Fruit fly (Drosophila melanogaster) whole organism, embryonic: ENCODE data around the gene CG5521.

Source experiments
- Abd-B ChIP-seq: fragments of 200-800 bp; sonication (Bioruptor generic); optimal IDR thresholded peaks from 2 replicates; lab custom pipeline; 2018; ENCODE audit warnings: missing biosample characterization, mild to moderate bottlenecking, missing genetic modification characterization, moderate library complexity
- Atf3 ChIP-seq: fragments of 200-800 bp; sonication (Bioruptor generic); optimal IDR thresholded peaks from 3 replicates; lab custom pipeline; 2016; ENCODE audit warnings: missing biosample characterization, missing genetic modification characterization
- BtbVII ChIP-seq: fragments of 200-800 bp; sonication (Bioruptor generic); optimal IDR thresholded peaks from 3 replicates; lab custom pipeline; 2017; ENCODE audit warnings: missing biosample characterization, mild to moderate bottlenecking, missing genetic modification characterization
- CG10147 ChIP-seq: fragments of 200-800 bp; sonication (Bioruptor generic); optimal IDR thresholded peaks from 2 replicates; lab custom pipeline; 2019; ENCODE audit warnings: missing biosample characterization, mild to moderate bottlenecking, missing genetic modification characterization, moderate library complexity
- CG12104 ChIP-seq: fragments of 200-800 bp; sonication (Bioruptor generic); optimal IDR thresholded peaks from 3 replicates; lab custom pipeline; 2016; ENCODE audit warnings: missing biosample characterization, missing genetic modification characterization
- CG13775 ChIP-seq: fragments of 200-800 bp; sonication (Bioruptor generic); optimal IDR thresholded peaks from 3 replicates; lab custom pipeline; 2017; ENCODE audit warnings: missing biosample characterization, mild to moderate bottlenecking, missing genetic modification characterization
- CG13894 ChIP-seq: fragments of 200-800 bp; sonication (Bioruptor generic); optimal IDR thresholded peaks from 3 replicates; lab custom pipeline; 2018; ENCODE audit warnings: missing biosample characterization, mild to moderate bottlenecking, missing genetic modification characterization, moderate library complexity
- CG1529 ChIP-seq: fragments of 200-800 bp; sonication (Bioruptor generic); optimal IDR thresholded peaks from 3 replicates; lab custom pipeline; 2018; ENCODE audit warnings: missing biosample characterization, missing genetic modification characterization
- CG17385 ChIP-seq: fragments of 200-800 bp; sonication (Bioruptor generic); optimal IDR thresholded peaks from 3 replicates; lab custom pipeline; 2018; ENCODE audit warnings: missing biosample characterization, mild to moderate bottlenecking, missing genetic modification characterization
- CG2678 ChIP-seq: fragments of 200-800 bp; sonication (Bioruptor generic); optimal IDR thresholded peaks from 3 replicates; lab custom pipeline; 2019; ENCODE audit warnings: missing biosample characterization, mild to moderate bottlenecking, missing genetic modification characterization, moderate library complexity
- CG31441 ChIP-seq: fragments of 200-800 bp; sonication (Bioruptor generic); IDR thresholded peaks from 2 replicates; pipeline ENCODE4 v1.3.6; 2022; ENCODE audit warnings: missing biosample characterization, missing genetic modification characterization
- CG32532 ChIP-seq: fragments of 200-800 bp; sonication (Bioruptor generic); IDR thresholded peaks from 2 replicates; pipeline ENCODE4 v1.3.6; 2022; ENCODE audit warnings: missing biosample characterization, missing genetic modification characterization
- CG34376 ChIP-seq: fragments of 200-800 bp; sonication (Bioruptor generic); optimal IDR thresholded peaks from 2 replicates; lab custom pipeline; 2018; ENCODE audit warnings: missing biosample characterization, mild to moderate bottlenecking, missing genetic modification characterization
- CG4360 ChIP-seq: fragments of 200-800 bp; sonication (Bioruptor generic); IDR thresholded peaks from 2 replicates; pipeline ENCODE4 v1.3.6; 2022; ENCODE audit warnings: missing biosample characterization, missing genetic modification characterization
- CG8359 ChIP-seq: fragments of 200-800 bp; sonication (Bioruptor generic); optimal IDR thresholded peaks from 2 replicates; lab custom pipeline; 2017; ENCODE audit warnings: missing biosample characterization, mild to moderate bottlenecking, missing genetic modification characterization, borderline replicate concordance
- Dek ChIP-seq: fragments of 200-800 bp; sonication (Bioruptor generic); optimal IDR thresholded peaks from 3 replicates; lab custom pipeline; 2019; ENCODE audit warnings: missing biosample characterization, mild to moderate bottlenecking, missing genetic modification characterization, moderate library complexity
- Doc2 ChIP-seq: fragments of 200-800 bp; sonication (Bioruptor generic); IDR thresholded peaks from 2 replicates; pipeline ENCODE4 v1.3.6; 2022; ENCODE audit warnings: missing biosample characterization, missing genetic modification characterization
- Drgx ChIP-seq: fragments of 200-800 bp; sonication (Bioruptor generic); IDR thresholded peaks from 2 replicates; pipeline ENCODE4 v1.3.6; 2022; ENCODE audit warnings: missing biosample characterization, missing genetic modification characterization
- Ets97D ChIP-seq: fragments of 200-800 bp; sonication (Bioruptor generic); optimal IDR thresholded peaks from 3 replicates; lab custom pipeline; 2016; ENCODE audit warnings: missing biosample characterization, missing genetic modification characterization
- Gug ChIP-seq: fragments of 200-800 bp; sonication (Bioruptor generic); IDR thresholded peaks from 4 replicates; pipeline ENCODE4 v1.3.6; 2022; ENCODE audit warnings: missing biosample characterization, missing genetic modification characterization
- HLH54F ChIP-seq: fragments of 200-800 bp; sonication (Bioruptor generic); optimal IDR thresholded peaks from 3 replicates; lab custom pipeline; 2016; ENCODE audit warnings: missing biosample characterization, missing genetic modification characterization
- HmgZ ChIP-seq: fragments of 200-800 bp; sonication (Bioruptor generic); optimal IDR thresholded peaks from 2 replicates; lab custom pipeline; 2018; ENCODE audit warnings: missing biosample characterization, mild to moderate bottlenecking, missing genetic modification characterization
- Lhr ChIP-seq: fragments of 200-800 bp; sonication (Bioruptor generic); optimal IDR thresholded peaks from 3 replicates; lab custom pipeline; 2017; ENCODE audit warnings: mild to moderate bottlenecking, missing biosample characterization, missing genetic modification reagents, missing genetic modification characterization
- MTF-1 ChIP-seq: fragments of 200-800 bp; sonication (Bioruptor generic); optimal IDR thresholded peaks from 2 replicates; lab custom pipeline; 2018; ENCODE audit warnings: missing biosample characterization, mild to moderate bottlenecking, missing genetic modification characterization, borderline replicate concordance
- Mad ChIP-seq: fragments of 200-800 bp; sonication (Bioruptor generic); optimal IDR thresholded peaks from 2 replicates; lab custom pipeline; 2016; ENCODE audit warnings: missing biosample characterization, missing genetic modification characterization
- Oli ChIP-seq: fragments of 200-800 bp; sonication (Bioruptor generic); optimal IDR thresholded peaks from 2 replicates; lab custom pipeline; 2018; ENCODE audit warnings: missing biosample characterization, mild to moderate bottlenecking, missing genetic modification characterization, moderate library complexity
- Pdp1 ChIP-seq, 2 experiments: fragments of 200-800 bp; sonication (Bioruptor generic); optimal IDR thresholded peaks; 3 replicates each; lab custom pipeline; 2016; ENCODE audit warnings: missing biosample characterization in 2 of 2, missing genetic modification characterization in 2 of 2, mild to moderate bottlenecking in 1 of 2, moderate library complexity in 1 of 2
- Rfx ChIP-seq: fragments of 200-800 bp; sonication (Bioruptor generic); IDR thresholded peaks from 2 replicates; pipeline ENCODE4 v1.3.6; 2022; ENCODE audit warnings: missing biosample characterization, missing genetic modification characterization
- Sox102F ChIP-seq: fragments of 200-800 bp; sonication (Bioruptor generic); optimal IDR thresholded peaks from 2 replicates; lab custom pipeline; 2018; ENCODE audit warnings: missing biosample characterization, mild to moderate bottlenecking, missing genetic modification characterization, moderate library complexity
- Spps ChIP-seq: fragments of 200-800 bp; sonication (Bioruptor generic); optimal IDR thresholded peaks from 2 replicates; lab custom pipeline; 2018; ENCODE audit warnings: missing biosample characterization, mild to moderate bottlenecking, missing genetic modification characterization
- Ssrp ChIP-seq: fragments of 200-800 bp; sonication (Bioruptor generic); optimal IDR thresholded peaks from 2 replicates; lab custom pipeline; 2018; ENCODE audit warnings: missing biosample characterization, mild to moderate bottlenecking, missing genetic modification characterization, moderate library complexity
- TFAM ChIP-seq: fragments of 200-800 bp; sonication (Bioruptor generic); optimal IDR thresholded peaks from 2 replicates; lab custom pipeline; 2017; ENCODE audit warnings: missing biosample characterization, missing genetic modification characterization, inconsistent platforms
- YL-1 ChIP-seq: fragments of 200-800 bp; sonication (Bioruptor generic); optimal IDR thresholded peaks from 3 replicates; lab custom pipeline; 2017; ENCODE audit warnings: missing biosample characterization, mild to moderate bottlenecking, missing genetic modification characterization
- cg ChIP-seq: fragments of 200-800 bp; sonication (Bioruptor generic); optimal IDR thresholded peaks from 3 replicates; lab custom pipeline; 2019; ENCODE audit warnings: missing biosample characterization, mild to moderate bottlenecking, missing genetic modification characterization, moderate library complexity
- en ChIP-seq: fragments of 200-800 bp; sonication (Bioruptor generic); optimal IDR thresholded peaks from 2 replicates; lab custom pipeline; 2016; ENCODE audit warnings: missing biosample characterization, missing genetic modification characterization
- fd3F ChIP-seq: fragments of 200-800 bp; sonication (Bioruptor generic); optimal IDR thresholded peaks from 2 replicates; lab custom pipeline; 2018; ENCODE audit warnings: missing biosample characterization, mild to moderate bottlenecking, missing genetic modification characterization, moderate library complexity
- ftz-f1 ChIP-seq: fragments of 200-800 bp; sonication (Bioruptor generic); optimal IDR thresholded peaks from 2 replicates; lab custom pipeline; 2016; ENCODE audit warnings: missing biosample characterization, missing genetic modification characterization
- jumu ChIP-seq: fragments of 200-800 bp; sonication (Bioruptor generic); optimal IDR thresholded peaks from 3 replicates; lab custom pipeline; 2016; ENCODE audit warnings: missing biosample characterization, missing genetic modification characterization
- ken ChIP-seq: fragments of 200-800 bp; sonication (Bioruptor generic); IDR thresholded peaks from 3 replicates; pipeline ENCODE4 v1.3.6; 2022; ENCODE audit warnings: missing biosample characterization, missing genetic modification characterization
- mirr ChIP-seq: fragments of 200-800 bp; sonication (Bioruptor generic); optimal IDR thresholded peaks from 3 replicates; lab custom pipeline; 2018; ENCODE audit warnings: missing biosample characterization, mild to moderate bottlenecking, missing genetic modification characterization
- nmo ChIP-seq: fragments of 200-800 bp; sonication (Bioruptor generic); optimal IDR thresholded peaks from 2 replicates; lab custom pipeline; 2018; ENCODE audit warnings: missing biosample characterization, mild to moderate bottlenecking, missing genetic modification characterization, moderate library complexity
- pb ChIP-seq: fragments of 200-800 bp; sonication (Bioruptor generic); optimal IDR thresholded peaks from 3 replicates; lab custom pipeline; 2016; ENCODE audit warnings: missing biosample characterization, missing genetic modification characterization
- peb ChIP-seq: fragments of 200-800 bp; sonication (Bioruptor generic); IDR thresholded peaks from 2 replicates; pipeline ENCODE4 v1.3.6; 2022; ENCODE audit warnings: missing biosample characterization, missing genetic modification characterization
- pfk ChIP-seq: fragments of 200-800 bp; sonication (Bioruptor generic); optimal IDR thresholded peaks from 2 replicates; lab custom pipeline; 2018; ENCODE audit warnings: missing biosample characterization, mild to moderate bottlenecking, missing genetic modification characterization, moderate library complexity
- pho ChIP-seq: fragments of 200-800 bp; sonication (Bioruptor generic); optimal IDR thresholded peaks from 2 replicates; lab custom pipeline; 2016; ENCODE audit warnings: missing biosample characterization, missing genetic modification characterization
- prd ChIP-seq, 3 experiments: fragments of >200 bp in 2 of 3; fragments of 200-800 bp in 1 of 3; sonication (Bioruptor generic) in 1 of 3; optimal IDR thresholded peaks in 2 of 3; IDR thresholded peaks in 1 of 3; 2 replicates in 2 of 3; 3 replicates in 1 of 3; pipeline versions ENCODE4 v1.3.6 to Lab custom; 2017 to 2022; ENCODE audit warnings: missing biosample characterization in 1 of 3, missing genetic modification characterization in 1 of 3
- repo ChIP-seq: fragments of 200-800 bp; sonication (Bioruptor generic); optimal IDR thresholded peaks from 2 replicates; lab custom pipeline; 2016; ENCODE audit warnings: missing biosample characterization, missing genetic modification characterization
- sna ChIP-seq: fragments of 200-800 bp; sonication (Bioruptor generic); IDR thresholded peaks from 2 replicates; pipeline ENCODE4 v1.3.6; 2022; ENCODE audit warnings: missing biosample characterization, missing genetic modification characterization; ENCODE audit not compliant: partially characterized antibody
- sr ChIP-seq: fragments of 200-800 bp; sonication (Bioruptor generic); IDR thresholded peaks from 3 replicates; pipeline ENCODE4 v1.3.6; 2022; ENCODE audit warnings: missing biosample characterization, missing genetic modification characterization
- usp ChIP-seq: fragments of >200 bp; optimal IDR thresholded peaks from 2 replicates; lab custom pipeline; 2017; ENCODE audit warnings: missing biosample characterization, missing genetic modification characterization
- zfh2 ChIP-seq: fragments of 200-800 bp; sonication (Bioruptor generic); optimal IDR thresholded peaks from 2 replicates; lab custom pipeline; 2016; ENCODE audit warnings: missing biosample characterization, missing genetic modification characterization

CG5521 gene

DNA sequence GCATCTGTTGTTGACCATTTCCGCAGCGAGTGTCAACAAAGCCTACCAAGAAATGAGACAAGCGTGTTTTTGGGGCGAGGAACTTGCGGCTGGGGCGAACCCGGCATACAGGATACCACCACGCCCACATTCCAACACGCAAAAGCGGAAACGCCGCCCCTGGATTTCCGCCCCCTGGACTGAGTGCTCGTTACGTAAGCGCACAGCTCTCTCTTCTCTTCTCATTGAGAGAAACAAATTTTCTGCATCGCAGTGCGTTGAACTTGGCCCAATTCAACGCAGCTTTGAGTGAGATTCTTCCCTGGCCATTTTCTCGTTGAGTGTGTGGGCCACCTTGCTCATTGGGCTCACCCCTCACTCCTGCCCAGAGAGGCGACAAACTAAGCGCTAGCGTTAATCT lies 6.2 kb upstream of the CG5521 start (continued):
- TF ChIP-seq jumu (no peak), CG32532 (GFP tag; lab: Robert Waterston, UW) (no peak), Mad (GFP tag; lab: Kevin White, UChicago) (no peak), sr (GFP tag; lab: Robert Waterston, UW) (no peak), nmo (GFP tag; lab: Kevin White, UChicago) (no peak), Rfx (no peak), CG8359 (no peak), BtbVII (GFP tag; lab: Kevin White, UChicago) (no peak), repo (GFP tag; lab: Kevin White, UChicago) (no peak), CG1529 (no peak), CG4360 (GFP tag; lab: Robert Waterston, UW) (no peak), Dek (tag; lab: Kevin White, UChicago) (no peak), pfk (no peak), mirr (GFP tag; lab: Kevin White, UChicago) (peak; percentile 43), Doc2 (GFP tag; lab: Robert Waterston, UW) (no peak), Spps (tag; lab: Kevin White, UChicago) (no peak), pb (no peak), Sox102F (no peak), CG34376 (GFP tag; lab: Kevin White, UChicago) (peak; percentile 0), zfh2 (GFP tag; lab: Kevin White, UChicago) (no peak), Gug (GFP tag; lab: Robert Waterston, UW) (no peak), CG12104 (GFP tag; lab: Kevin White, UChicago) (no peak), pho (GFP tag; lab: Kevin White, UChicago) (no peak), ken (GFP tag; lab: Robert Waterston, UW) (no peak), ftz-f1 (GFP tag; lab: Kevin White, UChicago) (no peak), TFAM (GFP tag; lab: Kevin White, UChicago) (no peak), cg (GFP tag; lab: Kevin White, UChicago) (no peak), fd3F (no peak), CG2678 (no peak), CG31441 (GFP tag; lab: Robert Waterston, UW) (no peak), Pdp1 (GFP tag; optimal IDR thresholded peaks at IDR 0.05; lab: Kevin White, UChicago) (peak in 1 of 2 experiments; percentile 91), HLH54F (GFP tag; lab: Kevin White, UChicago) (no peak), usp (no peak), Lhr (GFP tag; lab: Kevin White, UChicago) (no peak), Ets97D (GFP tag; lab: Kevin White, UChicago) (no peak), CG13894 (no peak), Oli (no peak), YL-1 (GFP tag; lab: Kevin White, UChicago) (no peak), sna (GFP tag; lab: Robert Waterston, UW) (0 out of 2 replicates have a peak, but pooled peaks have one; percentile 33), peb (no peak), MTF-1 (GFP tag; lab: Kevin White, UChicago) (no peak), HmgZ (tag; lab: Kevin White, UChicago) (no peak), CG10147 (no peak), Abd-B (GFP tag; lab: Kevin White, UChicago) (no peak), CG17385 (GFP tag; lab: Kevin White, UChicago) (no peak), Atf3 (no peak), en (GFP tag; lab: Kevin White, UChicago) (no peak), Ssrp (tag; lab: Kevin White, UChicago) (no peak), CG13775 (no peak), prd (optimal IDR thresholded peaks at IDR 0.05; lab: Kevin White, UChicago) (no peak), prd (GFP tag; IDR thresholded peaks at IDR 0.05; lab: Robert Waterston, UW) (no peak), Drgx (0 out of 2 replicates have a peak, but pooled peaks have one; percentile 10)
